Worm (Caenorhabditis elegans) whole organism, L1 larva: ENCODE measurements around the gene F52H2.5.

ENCODE experiments used
- C16A3.4 ChIP-seq: fragments of 150-350 bp; optimal IDR thresholded peaks from 2 replicates; lab custom pipeline; 2014; ENCODE audit warnings: missing biosample characterization, missing genetic modification characterization
- C34B4.2 ChIP-seq: sonication (generic microtip); optimal IDR thresholded peaks from 2 replicates; lab custom pipeline; 2017; ENCODE audit warnings: mild to moderate bottlenecking, missing genetic modification characterization, missing compliant biosample characterization
- Y116A8C.19 ChIP-seq: sonication (generic microtip); optimal IDR thresholded peaks from 2 replicates; lab custom pipeline; 2016; ENCODE audit warnings: missing compliant biosample characterization, missing genetic modification characterization, borderline replicate concordance
- alr-1 ChIP-seq: fragments of 200-800 bp; sonication (Bioruptor generic); optimal IDR thresholded peaks from 2 replicates; lab custom pipeline; 2018; ENCODE audit warnings: borderline replicate concordance, mild to moderate bottlenecking, missing genetic modification characterization, missing compliant biosample characterization
- ama-1 ChIP-seq: fragments of 150-350 bp; optimal IDR thresholded peaks from 2 replicates; lab custom pipeline; 2014
- blmp-1 ChIP-seq: fragments of 150-350 bp; optimal IDR thresholded peaks from 2 replicates; lab custom pipeline; 2014; ENCODE audit warnings: missing biosample characterization, missing genetic modification characterization
- ceh-8 ChIP-seq: fragments of 200-800 bp; sonication (Bioruptor generic); optimal IDR thresholded peaks from 2 replicates; lab custom pipeline; 2018; ENCODE audit warnings: mild to moderate bottlenecking, missing genetic modification characterization, moderate library complexity, missing compliant biosample characterization
- ceh-88 ChIP-seq: fragments of 200-800 bp; sonication (Bioruptor generic); IDR thresholded peaks from 2 replicates; pipeline ENCODE4 v1.3.6; 2022; ENCODE audit warnings: missing genetic modification characterization, missing compliant biosample characterization
- ceh-90 ChIP-seq: sonication (generic microtip); optimal IDR thresholded peaks from 2 replicates; lab custom pipeline; 2016; ENCODE audit warnings: missing genetic modification characterization, missing compliant biosample characterization
- dpl-1 ChIP-seq, 3 experiments: fragments of 150-350 bp in 2 of 3; sonication (generic microtip) in 1 of 3; optimal IDR thresholded peaks; 2 replicates each; lab custom pipeline; 2014 to 2017; ENCODE audit warnings: missing biosample characterization in 3 of 3, missing genetic modification characterization in 3 of 3, missing genetic modification reagents in 3 of 3
- efl-1 ChIP-seq, 4 experiments: fragments of 150-350 bp; optimal IDR thresholded peaks in 3 of 4; peaks in 1 of 4; 1 replicate in 1 of 4; 2 replicates in 3 of 4; lab custom pipeline; 2014; ENCODE audit warnings: missing biosample characterization in 2 of 4, missing genetic modification characterization in 2 of 4, missing genetic modification reagents in 2 of 4
- egl-27 ChIP-seq, 2 experiments: fragments of 150-350 bp in 1 of 2; sonication (generic microtip); optimal IDR thresholded peaks; 3 replicates each; lab custom pipeline; 2017 to 2018; ENCODE audit warnings: missing biosample characterization in 2 of 2, missing genetic modification characterization in 2 of 2, missing genetic modification reagents in 2 of 2
- elt-3 ChIP-seq, 6 experiments: fragments of 150-350 bp in 1 of 6; sonication (generic microtip); optimal IDR thresholded peaks; 2 replicates each; lab custom pipeline; 2017 to 2018; ENCODE audit warnings: missing biosample characterization in 6 of 6, missing genetic modification characterization in 6 of 6, inconsistent platforms in 1 of 6
- fkh-10 ChIP-seq: sonication (generic microtip); optimal IDR thresholded peaks from 2 replicates; lab custom pipeline; 2017; ENCODE audit warnings: missing biosample characterization, missing genetic modification reagents, missing genetic modification characterization
- fos-1 ChIP-seq: fragments of 150-350 bp; optimal IDR thresholded peaks from 2 replicates; lab custom pipeline; 2014; ENCODE audit warnings: missing biosample characterization, missing genetic modification characterization
- hlh-17 ChIP-seq: fragments of 200-800 bp; sonication (Bioruptor generic); optimal IDR thresholded peaks from 2 replicates; lab custom pipeline; 2018; ENCODE audit warnings: missing genetic modification characterization, mild to moderate bottlenecking, missing compliant biosample characterization, moderate library complexity, borderline replicate concordance
- hlh-4 ChIP-seq: sonication (generic microtip); optimal IDR thresholded peaks from 2 replicates; lab custom pipeline; 2016; ENCODE audit warnings: mild to moderate bottlenecking, missing genetic modification characterization, missing compliant biosample characterization
- irx-1 ChIP-seq: sonication (generic microtip); optimal IDR thresholded peaks from 2 replicates; lab custom pipeline; 2016; ENCODE audit warnings: missing genetic modification characterization, missing compliant biosample characterization
- jun-1 ChIP-seq: fragments of 150-350 bp; optimal IDR thresholded peaks from 2 replicates; lab custom pipeline; 2014; ENCODE audit warnings: missing biosample characterization, missing genetic modification reagents, missing genetic modification characterization
- lin-14 ChIP-seq: fragments of 200-800 bp; sonication (Bioruptor generic); optimal IDR thresholded peaks from 2 replicates; lab custom pipeline; 2018; ENCODE audit warnings: mild to moderate bottlenecking, missing genetic modification characterization, moderate library complexity, missing compliant biosample characterization
- lin-15B ChIP-seq: fragments of 150-350 bp; sonication (generic microtip); optimal IDR thresholded peaks from 3 replicates; lab custom pipeline; 2014; ENCODE audit warnings: missing biosample characterization, missing genetic modification characterization
- lin-39 ChIP-seq: fragments of 150-350 bp; optimal IDR thresholded peaks from 2 replicates; lab custom pipeline; 2014; ENCODE audit warnings: missing biosample characterization, missing genetic modification reagents, missing genetic modification characterization
- lsy-2 ChIP-seq, 2 experiments: fragments of 150-350 bp; optimal IDR thresholded peaks; 2 replicates each; lab custom pipeline; 2014; ENCODE audit warnings: missing biosample characterization in 2 of 2, missing genetic modification characterization in 2 of 2
- mab-9 ChIP-seq: fragments of 200-800 bp; sonication (Bioruptor generic); IDR thresholded peaks from 2 replicates; pipeline ENCODE4 v1.3.6; 2022; ENCODE audit warnings: missing genetic modification reagents, missing genetic modification characterization, missing compliant biosample characterization
- mdl-1 ChIP-seq, 2 experiments: fragments of 150-350 bp; optimal IDR thresholded peaks; 2 replicates each; lab custom pipeline; 2014 to 2017; ENCODE audit warnings: missing biosample characterization in 2 of 2, missing genetic modification characterization in 2 of 2, inconsistent platforms in 1 of 2
- mep-1 ChIP-seq: fragments of 150-350 bp; optimal IDR thresholded peaks from 2 replicates; lab custom pipeline; 2014; ENCODE audit warnings: missing biosample characterization, missing genetic modification characterization
- nhr-11 ChIP-seq: fragments of 150-350 bp; optimal IDR thresholded peaks from 2 replicates; lab custom pipeline; 2014; ENCODE audit warnings: missing biosample characterization, missing genetic modification characterization
- nhr-19 ChIP-seq: fragments of 200-800 bp; sonication (Bioruptor generic); conservative IDR thresholded peaks from 2 replicates; pipeline ENCODE4 v1.3.6; 2022; ENCODE audit warnings: missing genetic modification characterization, missing compliant biosample characterization
- nhr-20 ChIP-seq: sonication (generic microtip); optimal IDR thresholded peaks from 2 replicates; lab custom pipeline; 2016; ENCODE audit warnings: mild to moderate bottlenecking, missing genetic modification characterization, missing compliant biosample characterization
- nhr-47 ChIP-seq: sonication (generic microtip); optimal IDR thresholded peaks from 2 replicates; lab custom pipeline; 2016; ENCODE audit warnings: mild to moderate bottlenecking, missing genetic modification characterization, moderate library complexity, missing compliant biosample characterization
- nhr-71 ChIP-seq: sonication (generic microtip); optimal IDR thresholded peaks from 2 replicates; lab custom pipeline; 2016; ENCODE audit warnings: mild to moderate bottlenecking, missing genetic modification characterization, moderate library complexity, missing compliant biosample characterization
- nhr-77 ChIP-seq: fragments of 150-350 bp; optimal IDR thresholded peaks from 2 replicates; lab custom pipeline; 2014; ENCODE audit warnings: missing biosample characterization, missing genetic modification characterization
- nhr-84 ChIP-seq: sonication (generic microtip); optimal IDR thresholded peaks from 2 replicates; lab custom pipeline; 2017; ENCODE audit warnings: missing biosample characterization, missing genetic modification characterization
- nhr-85 ChIP-seq: sonication (generic microtip); peaks from one replicate; lab custom pipeline; 2016; ENCODE audit warnings: missing genetic modification characterization, inconsistent platforms, missing compliant biosample characterization
- nhr-90 ChIP-seq: sonication (generic microtip); optimal IDR thresholded peaks from 2 replicates; lab custom pipeline; 2016; ENCODE audit warnings: mild to moderate bottlenecking, missing genetic modification characterization, missing compliant biosample characterization; ENCODE audit not compliant: poor library complexity
- pax-3 ChIP-seq: fragments of 200-800 bp; sonication (Bioruptor generic); optimal IDR thresholded peaks from 2 replicates; lab custom pipeline; 2018; ENCODE audit warnings: mild to moderate bottlenecking, missing genetic modification characterization, moderate library complexity, missing compliant biosample characterization
- skn-1 ChIP-seq: fragments of 150-350 bp; optimal IDR thresholded peaks from 2 replicates; lab custom pipeline; 2014; ENCODE audit warnings: missing biosample characterization, missing genetic modification characterization
- snpc-4 ChIP-seq: fragments of 150-350 bp; optimal IDR thresholded peaks from 2 replicates; lab custom pipeline; 2014; ENCODE audit warnings: missing biosample characterization, missing genetic modification characterization
- snu-23 ChIP-seq: sonication (generic microtip); optimal IDR thresholded peaks from 2 replicates; lab custom pipeline; 2016; ENCODE audit warnings: missing genetic modification characterization, missing compliant biosample characterization
- sox-4 ChIP-seq: sonication (generic microtip); optimal IDR thresholded peaks from 2 replicates; lab custom pipeline; 2016; ENCODE audit warnings: missing genetic modification characterization, missing compliant biosample characterization
- sup-37 ChIP-seq: fragments of 200-800 bp; sonication (Bioruptor generic); optimal IDR thresholded peaks from 2 replicates; lab custom pipeline; 2018; ENCODE audit warnings: mild to moderate bottlenecking, missing genetic modification characterization, missing compliant biosample characterization
- swsn-7 ChIP-seq: sonication (generic microtip); optimal IDR thresholded peaks from 2 replicates; lab custom pipeline; 2016; ENCODE audit warnings: missing genetic modification characterization, missing compliant biosample characterization
- tbx-2 ChIP-seq: sonication (generic microtip); optimal IDR thresholded peaks from 2 replicates; lab custom pipeline; 2016; ENCODE audit warnings: missing genetic modification characterization, missing compliant biosample characterization
- unc-30 ChIP-seq: sonication (generic microtip); optimal IDR thresholded peaks from 2 replicates; lab custom pipeline; 2017; ENCODE audit warnings: missing biosample characterization, missing genetic modification characterization
- unc-62 ChIP-seq: fragments of 150-350 bp; optimal IDR thresholded peaks from 2 replicates; lab custom pipeline; 2014; ENCODE audit warnings: missing biosample characterization, missing genetic modification reagents, missing genetic modification characterization
- unc-86 ChIP-seq: sonication (generic microtip); optimal IDR thresholded peaks from 2 replicates; lab custom pipeline; 2016; ENCODE audit warnings: missing genetic modification characterization, missing compliant biosample characterization
- unc-98 ChIP-seq: fragments of 200-800 bp; sonication (Bioruptor generic); IDR thresholded peaks from 2 replicates; pipeline ENCODE4 v1.3.6; 2022; ENCODE audit warnings: missing genetic modification characterization, missing compliant biosample characterization
- vab-15 ChIP-seq: sonication (generic microtip); optimal IDR thresholded peaks from 2 replicates; lab custom pipeline; 2017; ENCODE audit warnings: missing genotype, mild to moderate bottlenecking, missing genetic modification characterization, missing compliant biosample characterization
- xbp-1 ChIP-seq: sonication (generic microtip); optimal IDR thresholded peaks from 2 replicates; lab custom pipeline; 2016; ENCODE audit warnings: missing genetic modification characterization, missing compliant biosample characterization
- zag-1 ChIP-seq: fragments of 150-350 bp; optimal IDR thresholded peaks from 2 replicates; lab custom pipeline; 2014; ENCODE audit warnings: missing biosample characterization, missing genetic modification characterization

F52H2.5 gene

ce11 chrX:2590023-2590422 lies 30.1 kb upstream of the F52H2.5 start:
- TF ChIP-seq C16A3.4: no peak
- no peak for TF ChIP-seq unc-86 (tag; lab: Kevin White, UChicago)
- no peak for TF ChIP-seq snpc-4 (tag; lab: Kevin White, UChicago)
- no peak for TF ChIP-seq swsn-7
- no peak for TF ChIP-seq jun-1
- TF ChIP-seq xbp-1 (tag; lab: Kevin White, UChicago): no peak
- TF ChIP-seq tbx-2 (tag; lab: Kevin White, UChicago): no peak
- TF ChIP-seq ceh-90 (tag; lab: Kevin White, UChicago): no peak
- TF ChIP-seq lin-14: no peak
- no peak for TF ChIP-seq nhr-77 (tag; lab: Kevin White, UChicago)
- no peak for TF ChIP-seq Y116A8C.19 (tag; lab: Kevin White, UChicago)
- no peak for TF ChIP-seq nhr-11
- no peak for TF ChIP-seq C34B4.2 (tag; lab: Kevin White, UChicago)
- TF ChIP-seq sox-4: no peak
- TF ChIP-seq alr-1: no peak
- TF ChIP-seq unc-98: no peak
- TF ChIP-seq efl-1 (optimal IDR thresholded peaks at IDR 0.05; lab: Kevin White, UChicago): no peak
- TF ChIP-seq efl-1 (GFP tag; optimal IDR thresholded peaks at IDR 0.05 in 1 of 2; lab: Kevin White, UChicago): no peak
- no peak for TF ChIP-seq snu-23
- TF ChIP-seq elt-3 (tag; optimal IDR thresholded peaks at IDR 0.05; lab: Kevin White, UChicago): no peak
- no peak for TF ChIP-seq blmp-1 (tag; lab: Kevin White, UChicago)

ce11 chrX:2588012-2588411 lies 28.1 kb upstream of the F52H2.5 start:
- no peak for TF ChIP-seq swsn-7
- TF ChIP-seq lin-14: peak; percentile 61
- TF ChIP-seq dpl-1 (GFP tag; optimal IDR thresholded peaks at IDR 0.05; lab: Kevin White, UChicago): no peak
- peak in 1 of 2 experiments; percentile 22 for TF ChIP-seq lsy-2 (tag; optimal IDR thresholded peaks at IDR 0.05; lab: Kevin White, UChicago)
- TF ChIP-seq unc-62: no peak
- TF ChIP-seq nhr-71 (tag; lab: Kevin White, UChicago): peak; percentile 33
- TF ChIP-seq nhr-85 (tag; lab: Kevin White, UChicago): peak; percentile 90
- TF ChIP-seq vab-15 (tag; lab: Kevin White, UChicago): no peak
- no peak for TF ChIP-seq mdl-1 (tag; optimal IDR thresholded peaks at IDR 0.05; lab: Kevin White, UChicago)
- no peak for TF ChIP-seq hlh-17 (GFP tag; lab: Kevin White, UChicago)
- peak; percentile 9 for TF ChIP-seq skn-1
- TF ChIP-seq irx-1 (tag; lab: Kevin White, UChicago): no peak
- no peak for TF ChIP-seq lin-15B
- peak; percentile 7 for TF ChIP-seq nhr-47 (tag; lab: Kevin White, UChicago)
- TF ChIP-seq elt-3 (tag; optimal IDR thresholded peaks at IDR 0.05; lab: Kevin White, UChicago): no peak
- no peak for TF ChIP-seq unc-30
- no peak for TF ChIP-seq lin-39 (tag; lab: Kevin White, UChicago)
- TF ChIP-seq nhr-77 (tag; lab: Kevin White, UChicago): no peak
- peak; percentile 38 for TF ChIP-seq nhr-20 (tag; lab: Kevin White, UChicago)
- TF ChIP-seq blmp-1 (tag; lab: Kevin White, UChicago): peak; percentile 87
- peak; percentile 41 for TF ChIP-seq snu-23
- TF ChIP-seq sup-37 (GFP tag; lab: Kevin White, UChicago): no peak
- peak; percentile 12 for TF ChIP-seq nhr-90 (tag; lab: Kevin White, UChicago)
- TF ChIP-seq zag-1 (tag; lab: Kevin White, UChicago): no peak
- no peak for TF ChIP-seq nhr-19 (GFP tag; lab: Robert Waterston, UW)
- no peak for TF ChIP-seq ceh-88 (GFP tag; lab: Robert Waterston, UW)

ce11 chrX:2585655-2586054 lies 25.8 kb upstream of the F52H2.5 start, which contains the start of gene H01M10.2:
H01M10.2 (minus strand) TSS chrX:2585755.
- TF ChIP-seq nhr-77 (tag; lab: Kevin White, UChicago): no peak
- TF ChIP-seq hlh-4 (tag; lab: Kevin White, UChicago): no peak
- no peak for TF ChIP-seq mep-1 (tag; lab: Kevin White, UChicago)
- no peak for TF ChIP-seq fkh-10
- TF ChIP-seq mab-9 (GFP tag; lab: Robert Waterston, UW): no peak
- TF ChIP-seq pax-3 (tag; lab: Kevin White, UChicago): no peak
- TF ChIP-seq nhr-85 (tag; lab: Kevin White, UChicago): no peak
- no peak for TF ChIP-seq egl-27 (tag; optimal IDR thresholded peaks at IDR 0.05; lab: Kevin White, UChicago)
- no peak for TF ChIP-seq ama-1
- no peak for TF ChIP-seq unc-86 (tag; lab: Kevin White, UChicago)
- no peak for TF ChIP-seq zag-1 (tag; lab: Kevin White, UChicago)
- TF ChIP-seq ceh-8 (GFP tag; lab: Kevin White, UChicago): no peak
- no peak for TF ChIP-seq nhr-11
- no peak for TF ChIP-seq nhr-84
- TF ChIP-seq fos-1 (tag; lab: Kevin White, UChicago): no peak
- TF ChIP-seq, all 84 proteins: peak for 0
